Worm (Caenorhabditis elegans) whole organism, early embryonic: ENCODE results near the gene C03A3.2.

ENCODE experiments used
- B0310.2 ChIP-seq: sonication (generic microtip); optimal IDR thresholded peaks from 2 replicates; lab custom pipeline; 2016; ENCODE audit warnings: mild to moderate bottlenecking, missing genetic modification characterization, missing compliant biosample characterization
- F13C5.2 ChIP-seq: sonication (generic microtip); optimal IDR thresholded peaks from 2 replicates; lab custom pipeline; 2017; ENCODE audit warnings: mild to moderate bottlenecking, missing genetic modification characterization, inconsistent platforms, missing compliant biosample characterization
- ama-1 ChIP-seq: fragments of 150-350 bp; optimal IDR thresholded peaks from 2 replicates; lab custom pipeline; 2014
- ceh-13 ChIP-seq: fragments of 200-800 bp; sonication (Bioruptor generic); optimal IDR thresholded peaks from 2 replicates; lab custom pipeline; 2018; ENCODE audit warnings: mild to moderate bottlenecking, missing genetic modification characterization, missing compliant biosample characterization
- ceh-36 ChIP-seq: sonication (generic microtip); optimal IDR thresholded peaks from 2 replicates; lab custom pipeline; 2016; ENCODE audit warnings: missing genetic modification characterization, inconsistent platforms, missing compliant biosample characterization
- ets-7 ChIP-seq: sonication (generic microtip); optimal IDR thresholded peaks from 2 replicates; lab custom pipeline; 2016; ENCODE audit warnings: missing genotype, missing genetic modification characterization, missing compliant biosample characterization
- flt-1 ChIP-seq: fragments of 200-800 bp; sonication (Bioruptor generic); IDR thresholded peaks from 2 replicates; pipeline ENCODE4 v1.3.6; 2022; ENCODE audit warnings: missing genetic modification characterization, missing compliant biosample characterization
- hmg-4 ChIP-seq: fragments of 200-800 bp; sonication (Bioruptor generic); optimal IDR thresholded peaks from 2 replicates; lab custom pipeline; 2018; ENCODE audit warnings: mild to moderate bottlenecking, missing genetic modification characterization, missing compliant biosample characterization
- hnd-1 ChIP-seq: sonication (generic microtip); optimal IDR thresholded peaks from 2 replicates; lab custom pipeline; 2016; ENCODE audit warnings: missing genetic modification characterization, missing compliant biosample characterization
- tbx-11 ChIP-seq: fragments of 200-800 bp; sonication (Bioruptor generic); IDR thresholded peaks from 2 replicates; pipeline ENCODE4 v1.3.6; 2022; ENCODE audit warnings: missing genetic modification characterization, missing compliant biosample characterization
- tra-4 ChIP-seq: sonication (generic microtip); optimal IDR thresholded peaks from 2 replicates; lab custom pipeline; 2017; ENCODE audit warnings: missing genetic modification characterization, missing compliant biosample characterization

DNA sequence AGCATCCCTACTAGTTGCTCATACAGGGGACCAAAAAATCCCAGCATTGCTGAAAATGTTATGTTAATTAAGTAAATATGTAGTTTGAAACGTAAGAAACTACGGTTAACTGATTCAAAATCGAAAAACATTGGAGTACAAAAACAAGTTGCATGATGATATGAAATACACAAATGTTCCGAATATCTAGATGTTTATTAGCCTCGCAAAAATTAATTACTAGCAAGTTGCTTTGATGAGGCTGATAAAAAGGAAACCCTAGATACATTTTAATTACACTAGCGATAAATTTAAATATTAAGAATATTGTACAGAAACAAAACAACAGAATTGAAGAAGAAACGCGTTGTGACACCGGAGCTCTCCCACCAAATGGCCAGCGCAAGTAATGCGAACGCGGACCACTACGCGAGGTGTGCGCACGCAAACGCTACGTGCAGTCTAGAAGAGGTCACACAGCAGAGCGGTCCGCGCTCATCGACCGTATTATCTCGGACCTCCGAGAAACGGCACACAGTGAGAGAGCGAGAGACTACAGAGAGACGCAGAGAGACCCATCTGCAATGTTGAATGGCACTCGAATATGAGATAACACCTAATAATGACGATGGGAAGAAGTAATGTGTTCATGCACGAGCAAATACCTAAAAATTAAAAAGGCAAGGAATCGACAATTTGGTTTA is 34.2 kb downstream of the C03A3.2 start, which contains the start of gene inx-2:
- TF ChIP-seq tra-4 (tag; lab: Kevin White, UChicago), result no peak
- no peak for TF ChIP-seq flt-1
- no peak for TF ChIP-seq hnd-1 (tag; lab: Kevin White, UChicago)
- no peak for TF ChIP-seq ama-1
- no peak for TF ChIP-seq ceh-36 (tag; lab: Kevin White, UChicago)
- no peak for TF ChIP-seq tbx-11 (GFP tag; lab: Robert Waterston, UW)
- TF ChIP-seq ceh-13 (GFP tag; lab: Kevin White, UChicago), result no peak
- no peak for TF ChIP-seq F13C5.2 (tag; lab: Kevin White, UChicago)
- no peak for TF ChIP-seq B0310.2
- no peak for TF ChIP-seq ets-7
- peak; percentile 61 for TF ChIP-seq hmg-4
